Worm (Caenorhabditis elegans) whole organism, L4 larva: ENCODE results near the gene W03A5.1.

Experiments
- D1046.2 ChIP-seq: fragments of 200-800 bp; sonication (Bioruptor generic); IDR thresholded peaks from 2 replicates; pipeline ENCODE4 v1.3.6; 2022; ENCODE audit warnings: missing genetic modification characterization, missing compliant biosample characterization
- F26F4.8 ChIP-seq: fragments of 200-800 bp; sonication (Bioruptor generic); conservative IDR thresholded peaks from 2 replicates; pipeline ENCODE4 v1.3.6; 2022; ENCODE audit warnings: missing genetic modification characterization, missing compliant biosample characterization
- R02D3.7 ChIP-seq: fragments of 150-350 bp; sonication (generic microtip); optimal IDR thresholded peaks from 3 replicates; lab custom pipeline; 2014; ENCODE audit warnings: missing biosample characterization, missing genetic modification characterization
- ZK337.2 ChIP-seq: fragments of 200-800 bp; sonication (Bioruptor generic); IDR thresholded peaks from 2 replicates; pipeline ENCODE4 v1.3.6; 2022; ENCODE audit warnings: missing genetic modification reagents, missing genetic modification characterization, missing compliant biosample characterization
- ama-1 ChIP-seq: fragments of 150-350 bp; optimal IDR thresholded peaks from 2 replicates; lab custom pipeline; 2014; ENCODE audit warnings: inconsistent platforms, mixed read lengths
- ceh-28 ChIP-seq: fragments of 150-350 bp; optimal IDR thresholded peaks from 2 replicates; lab custom pipeline; 2014; ENCODE audit warnings: missing biosample characterization, missing genetic modification reagents, missing genetic modification characterization
- ceh-62 ChIP-seq: sonication (generic microtip); optimal IDR thresholded peaks from 2 replicates; lab custom pipeline; 2017; ENCODE audit warnings: missing biosample characterization, missing genetic modification characterization
- ces-1 ChIP-seq: fragments of 150-350 bp; sonication (generic microtip); optimal IDR thresholded peaks from 4 replicates; lab custom pipeline; 2014; ENCODE audit warnings: missing biosample characterization, missing genetic modification reagents, missing genetic modification characterization
- cey-2 ChIP-seq: sonication (generic microtip); optimal IDR thresholded peaks from 3 replicates; lab custom pipeline; 2017; ENCODE audit warnings: missing genetic modification characterization, mild to moderate bottlenecking, missing compliant biosample characterization, antibody characterized with exemption, borderline replicate concordance; ENCODE audit not compliant: insufficient read depth
- ctbp-1 ChIP-seq: fragments of 200-800 bp; sonication (Bioruptor generic); IDR thresholded peaks from 2 replicates; pipeline ENCODE4 v1.3.6; 2022; ENCODE audit warnings: missing genetic modification reagents, missing genetic modification characterization, missing compliant biosample characterization
- daf-16 ChIP-seq, 3 experiments: sonication (generic microtip); optimal IDR thresholded peaks; 2 replicates each; lab custom pipeline; 2016 to 2017; ENCODE audit warnings: missing genetic modification characterization in 3 of 3, missing genetic modification reagents in 3 of 3, mild to moderate bottlenecking in 2 of 3, missing compliant biosample characterization in 2 of 3, missing biosample characterization in 1 of 3, moderate library complexity in 1 of 3
- daf-8 ChIP-seq: fragments of 200-800 bp; sonication (Bioruptor generic); IDR thresholded peaks from 2 replicates; pipeline ENCODE4 v1.3.6; 2022; ENCODE audit warnings: missing genetic modification characterization, missing compliant biosample characterization
- dmd-6 ChIP-seq: fragments of 200-800 bp; sonication (Bioruptor generic); IDR thresholded peaks from 2 replicates; pipeline ENCODE4 v1.3.6; 2022; ENCODE audit warnings: missing genetic modification reagents, missing genetic modification characterization, missing compliant biosample characterization
- dmd-8 ChIP-seq: fragments of 200-800 bp; sonication (Bioruptor generic); IDR thresholded peaks from 2 replicates; pipeline ENCODE4 v1.3.6; 2022; ENCODE audit warnings: missing genetic modification characterization, missing compliant biosample characterization
- dmd-9 ChIP-seq: fragments of 200-800 bp; sonication (Bioruptor generic); IDR thresholded peaks from 2 replicates; pipeline ENCODE4 v1.3.6; 2022; ENCODE audit warnings: missing genetic modification reagents, missing genetic modification characterization, missing compliant biosample characterization
- dpl-1 ChIP-seq: fragments of 150-350 bp; optimal IDR thresholded peaks from 2 replicates; lab custom pipeline; 2014; ENCODE audit warnings: missing biosample characterization, missing genetic modification reagents, missing genetic modification characterization
- dve-1 ChIP-seq: sonication (generic microtip); optimal IDR thresholded peaks from 2 replicates; lab custom pipeline; 2017; ENCODE audit warnings: antibody characterized with exemption, mild to moderate bottlenecking, missing genetic modification characterization, missing compliant biosample characterization; ENCODE audit not compliant: insufficient read depth
- egl-27 ChIP-seq: sonication (generic microtip); optimal IDR thresholded peaks from 3 replicates; lab custom pipeline; 2017; ENCODE audit warnings: missing biosample characterization, missing genetic modification reagents, missing genetic modification characterization
- hlh-30 ChIP-seq: sonication (generic microtip); optimal IDR thresholded peaks from 2 replicates; lab custom pipeline; 2017; ENCODE audit warnings: antibody characterized with exemption, mild to moderate bottlenecking, missing genetic modification characterization, missing compliant biosample characterization; ENCODE audit not compliant: insufficient read depth
- lin-13 ChIP-seq: fragments of 150-350 bp; optimal IDR thresholded peaks from 2 replicates; lab custom pipeline; 2014; ENCODE audit warnings: missing biosample characterization, missing genetic modification reagents, missing genetic modification characterization
- lin-15B ChIP-seq: fragments of 150-350 bp; sonication (generic microtip); optimal IDR thresholded peaks from 3 replicates; lab custom pipeline; 2014; ENCODE audit warnings: missing biosample characterization, missing genetic modification characterization
- lin-29 ChIP-seq: fragments of 200-800 bp; sonication (Bioruptor generic); IDR thresholded peaks from 2 replicates; pipeline ENCODE4 v1.3.6; 2022; ENCODE audit warnings: missing genetic modification reagents, missing genetic modification characterization, missing compliant biosample characterization
- lin-38 ChIP-seq: fragments of 200-800 bp; sonication (Bioruptor generic); IDR thresholded peaks from 2 replicates; pipeline ENCODE4 v1.3.6; 2022; ENCODE audit warnings: missing genetic modification reagents, missing genetic modification characterization, missing compliant biosample characterization
- lsy-2 ChIP-seq, 2 experiments: fragments of 150-350 bp in 1 of 2; sonication (generic microtip) in 1 of 2; optimal IDR thresholded peaks; 2 replicates each; lab custom pipeline; 2014 to 2017; ENCODE audit warnings: missing biosample characterization in 2 of 2, missing genetic modification characterization in 2 of 2
- madf-5 ChIP-seq, 2 experiments: fragments of 200-800 bp; sonication (Bioruptor generic); IDR thresholded peaks; 2 replicates each; pipeline ENCODE4 v1.3.6; 2022; ENCODE audit warnings: missing compliant biosample characterization in 2 of 2, missing genetic modification characterization in 2 of 2
- mep-1 ChIP-seq: fragments of 150-350 bp; sonication (generic microtip); optimal IDR thresholded peaks from 3 replicates; lab custom pipeline; 2014; ENCODE audit warnings: missing biosample characterization, missing genetic modification characterization
- mes-2 ChIP-seq: sonication (generic microtip); optimal IDR thresholded peaks from 2 replicates; lab custom pipeline; 2016; ENCODE audit warnings: missing genotype, mild to moderate bottlenecking, missing genetic modification characterization, missing compliant biosample characterization; ENCODE audit not compliant: poor library complexity, severe bottlenecking
- nhr-10 ChIP-seq: fragments of 150-350 bp; optimal IDR thresholded peaks from 2 replicates; lab custom pipeline; 2014; ENCODE audit warnings: missing biosample characterization, missing genetic modification characterization
- nhr-28 ChIP-seq: fragments of 150-350 bp; optimal IDR thresholded peaks from 2 replicates; lab custom pipeline; 2014; ENCODE audit warnings: missing biosample characterization, missing genetic modification characterization
- nhr-41 ChIP-seq: fragments of 200-800 bp; sonication (Bioruptor generic); IDR thresholded peaks from 2 replicates; pipeline ENCODE4 v1.3.6; 2022; ENCODE audit warnings: missing genetic modification reagents, missing genetic modification characterization, missing compliant biosample characterization
- nhr-48 ChIP-seq: sonication (generic microtip); optimal IDR thresholded peaks from 2 replicates; lab custom pipeline; 2016; ENCODE audit warnings: mild to moderate bottlenecking, missing genetic modification characterization, missing compliant biosample characterization
- nhr-6 ChIP-seq: fragments of 150-350 bp; optimal IDR thresholded peaks from 2 replicates; lab custom pipeline; 2014; ENCODE audit warnings: missing biosample characterization, missing genetic modification characterization
- nhr-76 ChIP-seq: fragments of 150-350 bp; optimal IDR thresholded peaks from 2 replicates; lab custom pipeline; 2014; ENCODE audit warnings: missing biosample characterization, missing genetic modification characterization
- pha-4 ChIP-seq, 2 experiments: fragments of 150-350 bp in 1 of 2; fragments of 200-800 bp in 1 of 2; sonication (Bioruptor generic) in 1 of 2; IDR thresholded peaks in 1 of 2; optimal IDR thresholded peaks in 1 of 2; 2 replicates each; pipeline versions ENCODE4 v1.3.6 to Lab custom; 2014 to 2022; ENCODE audit warnings: missing genetic modification characterization in 2 of 2, missing genetic modification reagents in 2 of 2, missing biosample characterization in 1 of 2, missing compliant biosample characterization in 1 of 2
- rbr-2 ChIP-seq: sonication (generic microtip); optimal IDR thresholded peaks from 2 replicates; lab custom pipeline; 2016; ENCODE audit warnings: missing genotype, missing genetic modification characterization, missing compliant biosample characterization
- saeg-2 ChIP-seq: fragments of 200-800 bp; sonication (Bioruptor generic); IDR thresholded peaks from 2 replicates; pipeline ENCODE4 v1.3.6; 2022; ENCODE audit warnings: missing genetic modification reagents, missing genetic modification characterization, missing compliant biosample characterization
- snpc-4 ChIP-seq: fragments of 150-350 bp; optimal IDR thresholded peaks from 2 replicates; lab custom pipeline; 2014; ENCODE audit warnings: missing biosample characterization, missing genetic modification characterization
- spr-1 ChIP-seq: sonication (generic microtip); optimal IDR thresholded peaks from 2 replicates; lab custom pipeline; 2016; ENCODE audit warnings: mild to moderate bottlenecking, missing genetic modification characterization, missing compliant biosample characterization
- spr-3 ChIP-seq: fragments of 200-800 bp; sonication (Bioruptor generic); optimal IDR thresholded peaks from 2 replicates; lab custom pipeline; 2018; ENCODE audit warnings: mild to moderate bottlenecking, missing genetic modification characterization, missing compliant biosample characterization
- unc-130 ChIP-seq: sonication (generic microtip); optimal IDR thresholded peaks from 2 replicates; lab custom pipeline; 2016; ENCODE audit warnings: missing genetic modification reagents, missing genetic modification characterization, missing compliant biosample characterization
- unc-62 ChIP-seq, 3 experiments: fragments of 150-350 bp in 1 of 3; sonication (generic microtip); optimal IDR thresholded peaks in 2 of 3; peaks in 1 of 3; 1 replicate in 1 of 3; 2 replicates in 2 of 3; lab custom pipeline; 2014 to 2017; ENCODE audit warnings: missing biosample characterization in 3 of 3, missing genetic modification characterization in 3 of 3, missing genetic modification reagents in 3 of 3, missing genotype in 1 of 3
- vab-7 ChIP-seq: fragments of 200-800 bp; sonication (Bioruptor generic); IDR thresholded peaks from 2 replicates; pipeline ENCODE4 v1.3.6; 2022; ENCODE audit warnings: missing genetic modification reagents, missing genetic modification characterization, missing compliant biosample characterization

W03A5.1 gene

DNA sequence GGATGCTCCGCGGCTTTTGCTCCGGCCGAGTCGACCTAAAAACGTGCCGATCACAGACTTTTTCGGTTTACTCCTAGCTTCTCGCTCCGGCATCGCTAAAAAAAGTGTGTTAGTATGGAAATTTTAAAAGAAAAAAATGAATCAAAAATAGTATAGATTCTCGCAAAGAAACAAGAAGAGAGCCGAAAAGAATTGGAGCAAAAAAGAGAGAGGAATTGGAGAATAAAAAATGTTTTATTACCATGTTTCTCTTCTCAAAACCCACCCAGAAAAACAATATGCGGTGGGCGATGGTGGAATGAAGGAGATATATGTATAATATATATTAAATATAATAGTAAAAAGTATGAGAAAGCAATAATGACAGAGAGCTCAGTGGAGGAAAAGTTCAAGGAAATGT, 32.9 kb downstream of the W03A5.1 start, which contains the start of gene W03A5.6:
Gene W03A5.6 (minus strand): TSS at position 101 of the 400 bp plus-strand sequence.
- TF ChIP-seq spr-1 (tag; lab: Kevin White, UChicago) (no peak), lin-38 (GFP tag; lab: Robert Waterston, UW) (0 out of 2 replicates have a peak, but pooled peaks have one; percentile 16)

ce11 chrIII:5442711-5443253, 35.1 kb downstream of the W03A5.1 start, which contains the start of the genes T24G10.2 and disl-2:
Gene T24G10.2, minus strand, starts transcription at chrIII:5442761.
Gene disl-2, plus strand, starts transcription at chrIII:5443167.
- TF ChIP-seq pha-4 (GFP tag; IDR thresholded peaks at IDR 0.05; lab: Robert Waterston, UW) (no peak), pha-4 (tag; optimal IDR thresholded peaks at IDR 0.05; lab: Kevin White, UChicago) (peak; percentile 68), mes-2 (tag; lab: Kevin White, UChicago) (peak; percentile 75), nhr-76 (tag; lab: Kevin White, UChicago) (peak; percentile 28), dve-1 (tag; lab: Kevin White, UChicago) (peak; percentile 43), nhr-6 (tag; lab: Kevin White, UChicago) (peak; percentile 50), lin-38 (GFP tag; lab: Robert Waterston, UW) (peak; percentile 64), dpl-1 (GFP tag; lab: Kevin White, UChicago) (peak; percentile 65), nhr-28 (peak; percentile 19), mep-1 (peak; percentile 32), rbr-2 (tag; lab: Kevin White, UChicago) (peak; percentile 2), spr-3 (no peak), vab-7 (no peak), daf-16 (GFP tag; optimal IDR thresholded peaks at IDR 0.05; lab: Kevin White, UChicago) (no peak), daf-16 (tag; optimal IDR thresholded peaks at IDR 0.05; lab: Kevin White, UChicago) (peak; percentile 48), ceh-28 (tag; lab: Kevin White, UChicago) (peak; percentile 35), ama-1 (lab: Kevin White, UChicago) (peak; percentile 46), lin-13 (GFP tag; lab: Kevin White, UChicago) (peak; percentile 29), lsy-2 (tag; optimal IDR thresholded peaks at IDR 0.05; lab: Kevin White, UChicago) (peak; percentile 90 to 99), dmd-6 (GFP tag; lab: Robert Waterston, UW) (peak; percentile 14; the same call in 1 of the 2 replicates), hlh-30 (tag; lab: Kevin White, UChicago) (peak; percentile 4), ces-1 (GFP tag; lab: Kevin White, UChicago) (no peak), dmd-8 (GFP tag; lab: Robert Waterston, UW) (no peak), R02D3.7 (tag; lab: Kevin White, UChicago) (no peak)

DNA sequence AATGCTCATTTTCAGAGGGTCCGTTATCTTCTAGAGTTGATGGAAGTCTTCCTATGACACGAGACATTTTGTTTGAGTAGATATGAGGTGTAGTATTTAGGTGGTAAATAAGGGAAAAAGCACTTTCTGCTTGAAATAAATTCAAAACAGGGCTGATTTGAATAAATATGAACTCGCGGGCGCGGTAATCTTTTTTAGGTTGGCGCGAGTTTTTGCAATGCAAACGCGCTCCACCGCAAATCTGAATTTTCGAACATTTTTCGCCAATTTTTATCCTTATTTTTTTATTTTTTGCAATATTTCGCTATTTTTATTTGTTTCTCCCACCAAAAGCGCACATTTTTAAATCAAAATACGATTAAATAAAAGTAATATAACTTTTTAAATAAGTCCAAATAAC, 40.5 kb downstream of the W03A5.1 start, which contains the start of gene skpt-1:
Gene skpt-1 (minus strand): TSS at position 219 of the 400 bp plus-strand sequence.
- no peak for TF ChIP-seq lin-15B (tag; lab: Kevin White, UChicago)
- TF ChIP-seq cey-2 (tag; lab: Kevin White, UChicago), result no peak
- no peak for TF ChIP-seq ZK337.2 (GFP tag; lab: Robert Waterston, UW)
- TF ChIP-seq D1046.2 (GFP tag; lab: Robert Waterston, UW), result no peak
- no peak for TF ChIP-seq dmd-9 (GFP tag; lab: Robert Waterston, UW)
- TF ChIP-seq egl-27 (tag; lab: Kevin White, UChicago), result no peak
- TF ChIP-seq dpl-1 (GFP tag; lab: Kevin White, UChicago), result peak; percentile 84
- no peak for TF ChIP-seq dve-1 (tag; lab: Kevin White, UChicago)
- no peak for TF ChIP-seq R02D3.7 (tag; lab: Kevin White, UChicago)
- no peak for TF ChIP-seq nhr-48
- TF ChIP-seq dmd-8 (GFP tag; lab: Robert Waterston, UW), result no peak
- peak; percentile 98 for TF ChIP-seq lin-38 (GFP tag; lab: Robert Waterston, UW)
- TF ChIP-seq F26F4.8 (GFP tag; lab: Robert Waterston, UW), result no peak
- TF ChIP-seq daf-8, result no peak
- no peak for TF ChIP-seq madf-5 (GFP tag; IDR thresholded peaks at IDR 0.05; lab: Robert Waterston, UW)
- TF ChIP-seq nhr-10 (tag; lab: Kevin White, UChicago), result no peak
- TF ChIP-seq nhr-76 (tag; lab: Kevin White, UChicago), result no peak
- no peak for TF ChIP-seq lin-29 (GFP tag; lab: Robert Waterston, UW)
- TF ChIP-seq nhr-28, result no peak
- no peak for TF ChIP-seq ceh-62 (tag; lab: Kevin White, UChicago)
- no peak for TF ChIP-seq ctbp-1 (GFP tag; lab: Robert Waterston, UW)
- peak; percentile 73 for TF ChIP-seq unc-130
- TF ChIP-seq saeg-2, result no peak
- TF ChIP-seq unc-62 (GFP tag; optimal IDR thresholded peaks at IDR 0.05 in 1 of 2; lab: Kevin White, UChicago), result no peak
- TF ChIP-seq unc-62 (tag; optimal IDR thresholded peaks at IDR 0.05; lab: Kevin White, UChicago), result no peak
- no peak for TF ChIP-seq nhr-41 (GFP tag; lab: Robert Waterston, UW)
- TF ChIP-seq snpc-4 (tag; lab: Kevin White, UChicago), result no peak
- no peak for TF ChIP-seq lin-13 (GFP tag; lab: Kevin White, UChicago)
- TF ChIP-seq spr-1 (tag; lab: Kevin White, UChicago), result no peak
- TF ChIP-seq hlh-30 (tag; lab: Kevin White, UChicago), result peak; percentile 65
- TF ChIP-seq daf-16 (GFP tag; optimal IDR thresholded peaks at IDR 0.05; lab: Kevin White, UChicago), result no peak
- peak; percentile 15 for TF ChIP-seq daf-16 (tag; optimal IDR thresholded peaks at IDR 0.05; lab: Kevin White, UChicago)
- peak in 1 of 2 experiments; percentile 74 for TF ChIP-seq lsy-2 (tag; optimal IDR thresholded peaks at IDR 0.05; lab: Kevin White, UChicago)
